Worm (Caenorhabditis elegans) whole organism, mixed stage, embryonic: ENCODE measurements around the gene C07A9.9.
A peak's percentile ranks its signal among the peaks of the same experiment; 100 is the strongest.

Experiments
- ceh-39 ChIP-seq: fragments of 150-350 bp; optimal IDR thresholded peaks from 2 replicates; lab custom pipeline; 2014; ENCODE audit warnings: missing biosample characterization, missing genetic modification characterization
- ces-1 ChIP-seq: fragments of 150-350 bp; optimal IDR thresholded peaks from 2 replicates; lab custom pipeline; 2014; ENCODE audit warnings: missing biosample characterization, missing genetic modification reagents, missing genetic modification characterization
- cnd-1 ChIP-seq: fragments of 200-800 bp; sonication (Bioruptor generic); optimal IDR thresholded peaks from 2 replicates; lab custom pipeline; 2018; ENCODE audit warnings: mild to moderate bottlenecking, missing genetic modification characterization, missing compliant biosample characterization
- lsy-2 ChIP-seq: fragments of 150-350 bp; optimal IDR thresholded peaks from 2 replicates; lab custom pipeline; 2014; ENCODE audit warnings: missing biosample characterization, missing genetic modification characterization
- mab-5 ChIP-seq: fragments of 150-350 bp; optimal IDR thresholded peaks from 2 replicates; lab custom pipeline; 2014; ENCODE audit warnings: missing biosample characterization, missing genetic modification characterization
- nhr-2 ChIP-seq: fragments of 150-350 bp; optimal IDR thresholded peaks from 2 replicates; lab custom pipeline; 2014; ENCODE audit warnings: missing biosample characterization, missing genetic modification characterization
- nhr-237 ChIP-seq: fragments of 150-350 bp; optimal IDR thresholded peaks from 2 replicates; lab custom pipeline; 2014; ENCODE audit warnings: missing biosample characterization, missing genetic modification characterization
- nhr-76 ChIP-seq: sonication (generic microtip); optimal IDR thresholded peaks from 2 replicates; lab custom pipeline; 2017; ENCODE audit warnings: missing biosample characterization, missing genetic modification characterization
- sptf-1 ChIP-seq: sonication (generic microtip); optimal IDR thresholded peaks from 2 replicates; lab custom pipeline; 2017; ENCODE audit warnings: mild to moderate bottlenecking, missing genetic modification characterization, moderate library complexity, missing compliant biosample characterization
- tbx-8 ChIP-seq: fragments of 200-800 bp; sonication (Bioruptor generic); optimal IDR thresholded peaks from 2 replicates; lab custom pipeline; 2018; ENCODE audit warnings: mild to moderate bottlenecking, missing genetic modification characterization, moderate library complexity, missing compliant biosample characterization
- unc-120 ChIP-seq: sonication (generic microtip); optimal IDR thresholded peaks from 2 replicates; lab custom pipeline; 2017; ENCODE audit warnings: missing genetic modification characterization, missing compliant biosample characterization; ENCODE audit not compliant: poor library complexity, severe bottlenecking
- ztf-11 ChIP-seq: fragments of 150-350 bp; optimal IDR thresholded peaks from 2 replicates; lab custom pipeline; 2014; ENCODE audit warnings: missing biosample characterization, missing genetic modification characterization

The C07A9.9 gene

ce11 chrIII:9615114-9615513, 52.3 kb downstream of the C07A9.9 start:
- TF ChIP-seq tbx-8 (GFP tag; lab: Kevin White, UChicago) (no peak), unc-120 (tag; lab: Kevin White, UChicago) (no peak), ces-1 (GFP tag; lab: Kevin White, UChicago) (no peak), ztf-11 (tag; lab: Kevin White, UChicago) (no peak), nhr-76 (tag; lab: Kevin White, UChicago) (no peak), mab-5 (tag; lab: Kevin White, UChicago) (no peak), ceh-39 (tag; lab: Kevin White, UChicago) (no peak), cnd-1 (tag; lab: Kevin White, UChicago) (no peak), sptf-1 (no peak)

ce11 chrIII:9614211-9614610, 53.2 kb downstream of the C07A9.9 start, which contains the start of the genes pri-1 and F58A4.6:
Gene pri-1, minus strand, starts transcription at chrIII:9614281.
Gene F58A4.6, plus strand, starts transcription at chrIII:9614482.
- TF ChIP-seq ces-1 (GFP tag; lab: Kevin White, UChicago), result no peak
- no peak for TF ChIP-seq nhr-2 (tag; lab: Kevin White, UChicago)
- TF ChIP-seq nhr-237, result peak; percentile 11
- TF ChIP-seq lsy-2 (tag; lab: Kevin White, UChicago), result peak; percentile 38
